Worm (Caenorhabditis elegans) whole organism, L1 larva: Measurements from ENCODE around the gene F28F9.2.

Experiments used
- F16B12.6 ChIP-seq: fragments of 150-350 bp; optimal IDR thresholded peaks from 2 replicates; lab custom pipeline; 2014; ENCODE audit warnings: missing biosample characterization, missing genetic modification characterization
- Y116A8C.19 ChIP-seq: sonication (generic microtip); optimal IDR thresholded peaks from 2 replicates; lab custom pipeline; 2016; ENCODE audit warnings: missing compliant biosample characterization, missing genetic modification characterization, borderline replicate concordance
- aha-1 ChIP-seq: fragments of 150-350 bp; optimal IDR thresholded peaks from 2 replicates; lab custom pipeline; 2014; ENCODE audit warnings: missing biosample characterization, missing genetic modification characterization
- alr-1 ChIP-seq: fragments of 200-800 bp; sonication (Bioruptor generic); optimal IDR thresholded peaks from 2 replicates; lab custom pipeline; 2018; ENCODE audit warnings: borderline replicate concordance, mild to moderate bottlenecking, missing genetic modification characterization, missing compliant biosample characterization
- blmp-1 ChIP-seq: fragments of 150-350 bp; optimal IDR thresholded peaks from 2 replicates; lab custom pipeline; 2014; ENCODE audit warnings: missing biosample characterization, missing genetic modification characterization
- ceh-63 ChIP-seq: fragments of 200-800 bp; sonication (Bioruptor generic); optimal IDR thresholded peaks from 2 replicates; lab custom pipeline; 2018; ENCODE audit warnings: mild to moderate bottlenecking, missing genetic modification characterization, missing compliant biosample characterization
- ceh-8 ChIP-seq: fragments of 200-800 bp; sonication (Bioruptor generic); optimal IDR thresholded peaks from 2 replicates; lab custom pipeline; 2018; ENCODE audit warnings: mild to moderate bottlenecking, missing genetic modification characterization, moderate library complexity, missing compliant biosample characterization
- ceh-90 ChIP-seq: sonication (generic microtip); optimal IDR thresholded peaks from 2 replicates; lab custom pipeline; 2016; ENCODE audit warnings: missing genetic modification characterization, missing compliant biosample characterization
- ces-1 ChIP-seq: fragments of 150-350 bp; optimal IDR thresholded peaks from 2 replicates; lab custom pipeline; 2014; ENCODE audit warnings: missing biosample characterization, missing genetic modification reagents, missing genetic modification characterization
- dsc-1 ChIP-seq: sonication (generic microtip); optimal IDR thresholded peaks from 2 replicates; lab custom pipeline; 2016; ENCODE audit warnings: mild to moderate bottlenecking, missing genetic modification characterization, missing compliant biosample characterization
- efl-1 ChIP-seq, 4 experiments: fragments of 150-350 bp; optimal IDR thresholded peaks in 3 of 4; peaks in 1 of 4; 1 replicate in 1 of 4; 2 replicates in 3 of 4; lab custom pipeline; 2014; ENCODE audit warnings: missing biosample characterization in 2 of 4, missing genetic modification characterization in 2 of 4, missing genetic modification reagents in 2 of 4
- efl-3 ChIP-seq: fragments of 200-800 bp; sonication (Bioruptor generic); optimal IDR thresholded peaks from 2 replicates; lab custom pipeline; 2018; ENCODE audit warnings: mild to moderate bottlenecking, missing genetic modification characterization, missing compliant biosample characterization
- egl-27 ChIP-seq, 2 experiments: fragments of 150-350 bp in 1 of 2; sonication (generic microtip); optimal IDR thresholded peaks; 3 replicates each; lab custom pipeline; 2017 to 2018; ENCODE audit warnings: missing biosample characterization in 2 of 2, missing genetic modification characterization in 2 of 2, missing genetic modification reagents in 2 of 2
- elt-2 ChIP-seq: sonication (generic microtip); optimal IDR thresholded peaks from 2 replicates; lab custom pipeline; 2016; ENCODE audit warnings: missing genetic modification characterization, mild to moderate bottlenecking, inconsistent platforms, missing compliant biosample characterization, missing genetic modification reagents
- fkh-10 ChIP-seq: sonication (generic microtip); optimal IDR thresholded peaks from 2 replicates; lab custom pipeline; 2017; ENCODE audit warnings: missing biosample characterization, missing genetic modification reagents, missing genetic modification characterization
- fkh-4 ChIP-seq: sonication (generic microtip); optimal IDR thresholded peaks from 2 replicates; lab custom pipeline; 2016; ENCODE audit warnings: missing compliant biosample characterization, missing genetic modification characterization, borderline replicate concordance
- grh-1 ChIP-seq: fragments of 200-800 bp; sonication (Bioruptor generic); IDR thresholded peaks from 2 replicates; pipeline ENCODE4 v1.3.6; 2022; ENCODE audit warnings: missing genetic modification reagents, missing genetic modification characterization, missing compliant biosample characterization
- hlh-17 ChIP-seq: fragments of 200-800 bp; sonication (Bioruptor generic); optimal IDR thresholded peaks from 2 replicates; lab custom pipeline; 2018; ENCODE audit warnings: missing genetic modification characterization, mild to moderate bottlenecking, missing compliant biosample characterization, moderate library complexity, borderline replicate concordance
- isw-1 ChIP-seq: fragments of 200-800 bp; sonication (Bioruptor generic); IDR thresholded peaks from 2 replicates; pipeline ENCODE4 v1.3.6; 2022; ENCODE audit warnings: missing genetic modification characterization, missing compliant biosample characterization
- lin-13 ChIP-seq: fragments of 150-350 bp; optimal IDR thresholded peaks from 2 replicates; lab custom pipeline; 2014; ENCODE audit warnings: missing biosample characterization, missing genetic modification reagents, missing genetic modification characterization
- lin-14 ChIP-seq: fragments of 200-800 bp; sonication (Bioruptor generic); optimal IDR thresholded peaks from 2 replicates; lab custom pipeline; 2018; ENCODE audit warnings: mild to moderate bottlenecking, missing genetic modification characterization, moderate library complexity, missing compliant biosample characterization
- lin-15B ChIP-seq: fragments of 150-350 bp; sonication (generic microtip); optimal IDR thresholded peaks from 3 replicates; lab custom pipeline; 2014; ENCODE audit warnings: missing biosample characterization, missing genetic modification characterization
- lin-35 ChIP-seq, 2 experiments: fragments of 150-350 bp; optimal IDR thresholded peaks; 2 replicates each; lab custom pipeline; 2014; ENCODE audit warnings: missing biosample characterization in 2 of 2, missing genetic modification characterization in 2 of 2, missing genetic modification reagents in 2 of 2
- lin-39 ChIP-seq: fragments of 150-350 bp; optimal IDR thresholded peaks from 2 replicates; lab custom pipeline; 2014; ENCODE audit warnings: missing biosample characterization, missing genetic modification reagents, missing genetic modification characterization
- mef-2 ChIP-seq: fragments of 150-350 bp; optimal IDR thresholded peaks from 2 replicates; lab custom pipeline; 2014; ENCODE audit warnings: missing biosample characterization, missing genetic modification characterization
- nhr-12 ChIP-seq: sonication (generic microtip); optimal IDR thresholded peaks from 2 replicates; lab custom pipeline; 2017; ENCODE audit warnings: missing biosample characterization, missing genetic modification characterization
- nhr-20 ChIP-seq: sonication (generic microtip); optimal IDR thresholded peaks from 2 replicates; lab custom pipeline; 2016; ENCODE audit warnings: mild to moderate bottlenecking, missing genetic modification characterization, missing compliant biosample characterization
- nhr-28 ChIP-seq: fragments of 150-350 bp; optimal IDR thresholded peaks from 2 replicates; lab custom pipeline; 2014; ENCODE audit warnings: missing biosample characterization, missing genetic modification characterization
- nhr-47 ChIP-seq: sonication (generic microtip); optimal IDR thresholded peaks from 2 replicates; lab custom pipeline; 2016; ENCODE audit warnings: mild to moderate bottlenecking, missing genetic modification characterization, moderate library complexity, missing compliant biosample characterization
- nhr-76 ChIP-seq: sonication (generic microtip); optimal IDR thresholded peaks from 2 replicates; lab custom pipeline; 2017; ENCODE audit warnings: missing biosample characterization, missing genetic modification characterization
- nhr-85 ChIP-seq: sonication (generic microtip); peaks from one replicate; lab custom pipeline; 2016; ENCODE audit warnings: missing genetic modification characterization, inconsistent platforms, missing compliant biosample characterization
- pax-3 ChIP-seq: fragments of 200-800 bp; sonication (Bioruptor generic); optimal IDR thresholded peaks from 2 replicates; lab custom pipeline; 2018; ENCODE audit warnings: mild to moderate bottlenecking, missing genetic modification characterization, moderate library complexity, missing compliant biosample characterization
- rnt-1 ChIP-seq: sonication (generic microtip); optimal IDR thresholded peaks from 2 replicates; lab custom pipeline; 2016; ENCODE audit warnings: mild to moderate bottlenecking, missing genetic modification characterization, moderate library complexity, missing compliant biosample characterization
- snpc-4 ChIP-seq: fragments of 150-350 bp; optimal IDR thresholded peaks from 2 replicates; lab custom pipeline; 2014; ENCODE audit warnings: missing biosample characterization, missing genetic modification characterization
- sptf-1 ChIP-seq: fragments of 150-350 bp; optimal IDR thresholded peaks from 2 replicates; lab custom pipeline; 2014; ENCODE audit warnings: missing biosample characterization, missing genetic modification characterization
- swsn-7 ChIP-seq: sonication (generic microtip); optimal IDR thresholded peaks from 2 replicates; lab custom pipeline; 2016; ENCODE audit warnings: missing genetic modification characterization, missing compliant biosample characterization
- tlp-1 ChIP-seq: fragments of 150-350 bp; optimal IDR thresholded peaks from 2 replicates; lab custom pipeline; 2014; ENCODE audit warnings: missing biosample characterization, missing genetic modification characterization
- unc-30 ChIP-seq: sonication (generic microtip); optimal IDR thresholded peaks from 2 replicates; lab custom pipeline; 2017; ENCODE audit warnings: missing biosample characterization, missing genetic modification characterization
- unc-62 ChIP-seq: fragments of 150-350 bp; optimal IDR thresholded peaks from 2 replicates; lab custom pipeline; 2014; ENCODE audit warnings: missing biosample characterization, missing genetic modification reagents, missing genetic modification characterization
- unc-86 ChIP-seq: sonication (generic microtip); optimal IDR thresholded peaks from 2 replicates; lab custom pipeline; 2016; ENCODE audit warnings: missing genetic modification characterization, missing compliant biosample characterization
- unc-98 ChIP-seq: fragments of 200-800 bp; sonication (Bioruptor generic); IDR thresholded peaks from 2 replicates; pipeline ENCODE4 v1.3.6; 2022; ENCODE audit warnings: missing genetic modification characterization, missing compliant biosample characterization
- vab-15 ChIP-seq: sonication (generic microtip); optimal IDR thresholded peaks from 2 replicates; lab custom pipeline; 2017; ENCODE audit warnings: missing genotype, mild to moderate bottlenecking, missing genetic modification characterization, missing compliant biosample characterization
- xbp-1 ChIP-seq: sonication (generic microtip); optimal IDR thresholded peaks from 2 replicates; lab custom pipeline; 2016; ENCODE audit warnings: missing genetic modification characterization, missing compliant biosample characterization
- ztf-11 ChIP-seq, 2 experiments: sonication (generic microtip); optimal IDR thresholded peaks; 2 replicates each; lab custom pipeline; 2016 to 2017; ENCODE audit warnings: missing genetic modification characterization in 2 of 2, missing biosample characterization in 1 of 2, missing compliant biosample characterization in 1 of 2

Gene F28F9.2

ce11 chrIV:3815259-3815644 lies 24.3 kb upstream of the F28F9.2 start:
- TF ChIP-seq lin-13 (GFP tag; lab: Kevin White, UChicago) = no peak
- TF ChIP-seq snpc-4 (tag; lab: Kevin White, UChicago) = no peak
- TF ChIP-seq Y116A8C.19 (tag; lab: Kevin White, UChicago) = no peak
- TF ChIP-seq ztf-11 (tag; optimal IDR thresholded peaks at IDR 0.05; lab: Kevin White, UChicago) = no peak
- no peak for TF ChIP-seq nhr-28 (tag; lab: Kevin White, UChicago)
- no peak for TF ChIP-seq unc-30 (tag; lab: Kevin White, UChicago)
- no peak for TF ChIP-seq xbp-1 (tag; lab: Kevin White, UChicago)
- TF ChIP-seq pax-3 = no peak
- TF ChIP-seq efl-1 (optimal IDR thresholded peaks at IDR 0.05; lab: Kevin White, UChicago) = no peak
- TF ChIP-seq efl-1 (GFP tag; optimal IDR thresholded peaks at IDR 0.05 in 1 of 2; lab: Kevin White, UChicago) = peak; percentile 47 to 83
- peak in 1 of 2 experiments; percentile 25 for TF ChIP-seq lin-35 (GFP tag; optimal IDR thresholded peaks at IDR 0.05; lab: Kevin White, UChicago)

ce11 chrIV:3817253-3817652 lies 22.3 kb upstream of the F28F9.2 start:
- no peak for TF ChIP-seq nhr-20 (tag; lab: Kevin White, UChicago)
- TF ChIP-seq blmp-1 (tag; lab: Kevin White, UChicago) = peak; percentile 92
- TF ChIP-seq xbp-1 (tag; lab: Kevin White, UChicago) = no peak
- no peak for TF ChIP-seq dsc-1
- peak; percentile 40 for TF ChIP-seq lin-14
- TF ChIP-seq, all 84 proteins: peak for 2

- TF ChIP-seq nhr-85 (tag; lab: Kevin White, UChicago) (peak; percentile 12), nhr-28 (tag; lab: Kevin White, UChicago) (no peak), grh-1 (GFP tag; lab: Robert Waterston, UW) (no peak), elt-2 (tag; lab: Kevin White, UChicago) (peak; percentile 80), nhr-47 (tag; lab: Kevin White, UChicago) (no peak), nhr-12 (no peak)
These were observed 20.2 kb upstream of the F28F9.2 start, which contains the start of gene bris-1 for ce11 chrIV:3819278-3819777. Gene bris-1, minus strand, starts transcription at chrIV:3819328.

ce11 chrIV:3820133-3820532 lies 19.4 kb upstream of the F28F9.2 start:
- TF ChIP-seq lin-14 (peak; percentile 30), isw-1 (no peak), ceh-63 (GFP tag; lab: Kevin White, UChicago) (no peak), fkh-10 (peak; percentile 95), blmp-1 (tag; lab: Kevin White, UChicago) (peak; percentile 20), nhr-85 (tag; lab: Kevin White, UChicago) (peak; percentile 9)

- TF ChIP-seq sptf-1 (tag; lab: Kevin White, UChicago) = no peak
- TF ChIP-seq lin-15B (tag; lab: Kevin White, UChicago) = no peak
- no peak for TF ChIP-seq unc-62 (GFP tag; lab: Kevin White, UChicago)
- no peak for TF ChIP-seq unc-98 (GFP tag; lab: Robert Waterston, UW)
- TF ChIP-seq vab-15 (tag; lab: Kevin White, UChicago) = no peak
- no peak for TF ChIP-seq egl-27 (tag; optimal IDR thresholded peaks at IDR 0.05; lab: Kevin White, UChicago)
- TF ChIP-seq swsn-7 (tag; lab: Kevin White, UChicago) = no peak
- peak; percentile 65 for TF ChIP-seq unc-86
- no peak for TF ChIP-seq mef-2 (tag; lab: Kevin White, UChicago)
- peak; percentile 13 for TF ChIP-seq nhr-47 (tag; lab: Kevin White, UChicago)
- TF ChIP-seq F16B12.6 (tag; lab: Kevin White, UChicago) = no peak
- TF ChIP-seq aha-1 (tag; lab: Kevin White, UChicago) = no peak
- TF ChIP-seq hlh-17 = no peak
- TF ChIP-seq ceh-90 (tag; lab: Kevin White, UChicago) = no peak
- no peak for TF ChIP-seq rnt-1 (tag; lab: Kevin White, UChicago)
- no peak for TF ChIP-seq fkh-10
- TF ChIP-seq tlp-1 (tag; lab: Kevin White, UChicago) = no peak
- TF ChIP-seq xbp-1 (tag; lab: Kevin White, UChicago) = no peak
- no peak for TF ChIP-seq alr-1 (tag; lab: Kevin White, UChicago)
- TF ChIP-seq ces-1 (GFP tag; lab: Kevin White, UChicago) = no peak
- no peak for TF ChIP-seq lin-39 (tag; lab: Kevin White, UChicago)
- no peak for TF ChIP-seq efl-3 (GFP tag; lab: Kevin White, UChicago)
- TF ChIP-seq ceh-8 (GFP tag; lab: Kevin White, UChicago) = no peak
- no peak for TF ChIP-seq nhr-76 (tag; lab: Kevin White, UChicago)
- TF ChIP-seq fkh-4 (tag; lab: Kevin White, UChicago) = no peak
- TF ChIP-seq ztf-11 (tag; optimal IDR thresholded peaks at IDR 0.05; lab: Kevin White, UChicago) = no peak
These were observed 18.0 kb upstream of the F28F9.2 start for ce11 chrIV:3821554-3821953.
